Fruit fly (Drosophila melanogaster) whole organism, adult: ENCODE data around the gene CG15296.

Experiments
- CG12768 ChIP-seq: fragments of 200-800 bp; sonication (Bioruptor generic); optimal IDR thresholded peaks from 2 replicates; lab custom pipeline; 2017; ENCODE audit warnings: missing biosample characterization, missing genetic modification characterization, mild to moderate bottlenecking, moderate library complexity, missing genetic modification reagents
- CG14711 ChIP-seq: fragments of 200-800 bp; sonication (Bioruptor generic); optimal IDR thresholded peaks from 2 replicates; lab custom pipeline; 2018; ENCODE audit warnings: missing biosample characterization, mild to moderate bottlenecking, missing genetic modification characterization, moderate library complexity
- CG33017 ChIP-seq: fragments of 200-800 bp; sonication (Bioruptor generic); optimal IDR thresholded peaks from 2 replicates; lab custom pipeline; 2018; ENCODE audit warnings: missing biosample characterization, mild to moderate bottlenecking, missing genetic modification characterization, moderate library complexity
- CG7045 ChIP-seq: fragments of 200-800 bp; sonication (Bioruptor generic); optimal IDR thresholded peaks from 2 replicates; lab custom pipeline; 2017; ENCODE audit warnings: missing biosample characterization, mild to moderate bottlenecking, missing genetic modification characterization
- CG7101 ChIP-seq: fragments of 200-800 bp; sonication (Bioruptor generic); optimal IDR thresholded peaks from 2 replicates; lab custom pipeline; 2018; ENCODE audit warnings: missing biosample characterization, mild to moderate bottlenecking, missing genetic modification characterization, moderate library complexity
- Clk ChIP-seq: fragments of 200-800 bp; sonication (Bioruptor generic); optimal IDR thresholded peaks from 2 replicates; lab custom pipeline; 2017; ENCODE audit warnings: missing biosample characterization, missing genetic modification characterization
- Hr96 ChIP-seq: fragments of 200-800 bp; sonication (Bioruptor generic); optimal IDR thresholded peaks from 2 replicates; lab custom pipeline; 2016; ENCODE audit warnings: missing biosample characterization, missing genetic modification characterization
- bab1 ChIP-seq: fragments of 200-800 bp; sonication (Bioruptor generic); optimal IDR thresholded peaks from 3 replicates; lab custom pipeline; 2019; ENCODE audit warnings: missing biosample characterization, mild to moderate bottlenecking, missing genetic modification characterization, moderate library complexity
- cic ChIP-seq: fragments of 200-800 bp; sonication (Bioruptor generic); optimal IDR thresholded peaks from 2 replicates; lab custom pipeline; 2017; ENCODE audit warnings: missing biosample characterization, mild to moderate bottlenecking, missing genetic modification characterization, moderate library complexity
- cnc ChIP-seq, 2 experiments: fragments of >200 bp; optimal IDR thresholded peaks; 2 replicates each; lab custom pipeline; 2017
- kay ChIP-seq: fragments of 200-800 bp; sonication (Bioruptor generic); peaks from one replicate; lab custom pipeline; 2016; ENCODE audit warnings: missing biosample characterization, missing genetic modification characterization, borderline replicate concordance
- ovo ChIP-seq: fragments of 200-800 bp; sonication (Bioruptor generic); optimal IDR thresholded peaks from 2 replicates; lab custom pipeline; 2016; ENCODE audit warnings: missing biosample characterization, missing genetic modification characterization
- pad ChIP-seq: fragments of 200-800 bp; sonication (Bioruptor generic); optimal IDR thresholded peaks from 3 replicates; lab custom pipeline; 2017; ENCODE audit warnings: missing biosample characterization, missing genetic modification characterization, mild to moderate bottlenecking, moderate library complexity, missing genetic modification reagents
- toe ChIP-seq: fragments of 200-800 bp; sonication (Bioruptor generic); optimal IDR thresholded peaks from 2 replicates; lab custom pipeline; 2016; ENCODE audit warnings: missing biosample characterization, missing genetic modification characterization

DNA sequence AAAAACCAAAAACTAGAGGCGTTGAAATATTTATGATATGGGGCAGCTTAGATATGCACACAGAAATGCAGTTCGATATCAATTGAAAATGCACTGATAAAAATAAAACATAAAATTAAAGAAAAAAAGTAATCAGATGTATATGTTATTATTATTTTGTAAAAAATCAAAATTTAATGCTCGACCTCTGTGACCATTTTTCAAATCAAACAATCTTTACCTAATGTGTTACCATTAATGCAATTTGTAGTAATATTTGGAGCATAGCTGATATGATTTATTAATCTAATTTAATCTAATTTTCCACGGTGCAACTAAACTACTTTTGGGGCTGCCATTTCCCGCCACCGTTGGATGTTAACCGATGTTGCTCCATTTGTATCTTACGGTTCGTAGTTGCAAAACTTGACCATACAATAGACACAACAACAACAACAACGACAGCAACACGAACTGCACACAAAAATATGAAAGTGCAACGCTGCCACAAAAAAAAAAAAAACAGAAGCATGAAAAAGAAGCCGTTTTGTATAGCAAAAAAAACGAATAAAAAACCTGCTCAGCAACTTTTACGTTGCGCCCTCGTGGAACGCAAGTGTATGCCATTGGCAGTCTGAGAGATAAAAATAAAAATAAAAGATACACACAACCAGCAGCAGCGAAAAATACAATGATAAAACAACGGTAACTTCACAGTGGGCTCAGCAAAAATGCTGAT lies 30.3 kb downstream of the CG15296 start:
- TF ChIP-seq kay (no peak), ovo (GFP tag; lab: Kevin White, UChicago) (no peak), CG7101 (no peak), cnc (optimal IDR thresholded peaks at IDR 0.05; lab: Kevin White, UChicago) (no peak), CG12768 (GFP tag; lab: Kevin White, UChicago) (no peak), pad (GFP tag; lab: Kevin White, UChicago) (no peak), CG7045 (GFP tag; lab: Kevin White, UChicago) (no peak), cic (no peak), toe (no peak), CG33017 (no peak), CG14711 (tag; lab: Kevin White, UChicago) (no peak), Hr96 (no peak), Clk (GFP tag; lab: Kevin White, UChicago) (no peak), bab1 (GFP tag; lab: Kevin White, UChicago) (no peak)
